Fruit fly (Drosophila melanogaster) whole organism, embryonic: ENCODE results near the gene Shawn.

ENCODE experiments used
- ATbp ChIP-seq: fragments of 200-800 bp; sonication (Bioruptor generic); optimal IDR thresholded peaks from 2 replicates; lab custom pipeline; 2017; ENCODE audit warnings: missing biosample characterization, mild to moderate bottlenecking, missing genetic modification characterization, missing genetic modification reagents
- B-H1 ChIP-seq: fragments of 200-800 bp; sonication (Bioruptor generic); IDR thresholded peaks from 3 replicates; pipeline ENCODE4 v1.3.6; 2022; ENCODE audit warnings: missing biosample characterization, missing genetic modification characterization
- B-H2 ChIP-seq: fragments of 200-800 bp; sonication (Bioruptor generic); optimal IDR thresholded peaks from 2 replicates; lab custom pipeline; 2018; ENCODE audit warnings: missing biosample characterization, mild to moderate bottlenecking, missing genetic modification characterization
- Bgb ChIP-seq: fragments of 200-800 bp; sonication (Bioruptor generic); IDR thresholded peaks from 2 replicates; pipeline ENCODE4 v1.3.6; 2022; ENCODE audit warnings: missing biosample characterization, missing genetic modification characterization; ENCODE audit not compliant: partially characterized antibody
- CG10147 ChIP-seq: fragments of 200-800 bp; sonication (Bioruptor generic); optimal IDR thresholded peaks from 2 replicates; lab custom pipeline; 2019; ENCODE audit warnings: missing biosample characterization, mild to moderate bottlenecking, missing genetic modification characterization, moderate library complexity
- CG1024 ChIP-seq: fragments of 200-800 bp; sonication (Bioruptor generic); IDR thresholded peaks from 2 replicates; pipeline ENCODE4 v1.3.6; 2022; ENCODE audit warnings: missing biosample characterization, missing genetic modification characterization
- CG10321 ChIP-seq: fragments of 200-800 bp; sonication (Bioruptor generic); IDR thresholded peaks from 2 replicates; pipeline ENCODE4 v1.3.6; 2022; ENCODE audit warnings: missing biosample characterization, missing genetic modification characterization
- CG12236 ChIP-seq: fragments of 200-800 bp; sonication (Bioruptor generic); optimal IDR thresholded peaks from 2 replicates; lab custom pipeline; 2016; ENCODE audit warnings: missing biosample characterization, missing genetic modification characterization
- CG13624 ChIP-seq: fragments of 200-800 bp; sonication (Bioruptor generic); optimal IDR thresholded peaks from 2 replicates; lab custom pipeline; 2016; ENCODE audit warnings: missing biosample characterization, missing genetic modification characterization
- CG14965 ChIP-seq: fragments of 200-800 bp; sonication (Bioruptor generic); optimal IDR thresholded peaks from 2 replicates; lab custom pipeline; 2016; ENCODE audit warnings: missing biosample characterization, missing genetic modification characterization, borderline replicate concordance
- CG16863 ChIP-seq: fragments of 200-800 bp; sonication (Bioruptor generic); optimal IDR thresholded peaks from 3 replicates; lab custom pipeline; 2016; ENCODE audit warnings: missing biosample characterization, missing genetic modification characterization
- CG30403 ChIP-seq: fragments of 200-800 bp; sonication (Bioruptor generic); optimal IDR thresholded peaks from 3 replicates; lab custom pipeline; 2016; ENCODE audit warnings: missing biosample characterization, missing genetic modification characterization
- CG31365 ChIP-seq: fragments of 200-800 bp; sonication (Bioruptor generic); optimal IDR thresholded peaks from 2 replicates; lab custom pipeline; 2018; ENCODE audit warnings: missing biosample characterization, mild to moderate bottlenecking, missing genetic modification characterization
- CG33213 ChIP-seq: fragments of 200-800 bp; sonication (Bioruptor generic); optimal IDR thresholded peaks from 3 replicates; lab custom pipeline; 2016; ENCODE audit warnings: missing biosample characterization, missing genetic modification characterization
- CG34376 ChIP-seq: fragments of 200-800 bp; sonication (Bioruptor generic); optimal IDR thresholded peaks from 2 replicates; lab custom pipeline; 2018; ENCODE audit warnings: missing biosample characterization, mild to moderate bottlenecking, missing genetic modification characterization
- CG3838 ChIP-seq: fragments of 200-800 bp; sonication (Bioruptor generic); optimal IDR thresholded peaks from 3 replicates; lab custom pipeline; 2016; ENCODE audit warnings: missing biosample characterization, missing genetic modification characterization
- CG3995 ChIP-seq: fragments of 200-800 bp; sonication (Bioruptor generic); optimal IDR thresholded peaks from 3 replicates; lab custom pipeline; 2016; ENCODE audit warnings: missing biosample characterization, missing genetic modification characterization
- CG42726 ChIP-seq: fragments of 200-800 bp; sonication (Bioruptor generic); IDR thresholded peaks from 2 replicates; pipeline ENCODE4 v1.3.6; 2022; ENCODE audit warnings: missing biosample characterization, missing genetic modification characterization; ENCODE audit not compliant: partially characterized antibody
- CG4424 ChIP-seq: fragments of 200-800 bp; sonication (Bioruptor generic); optimal IDR thresholded peaks from 3 replicates; lab custom pipeline; 2016; ENCODE audit warnings: missing biosample characterization, missing genetic modification characterization
- CG6254 ChIP-seq: fragments of 200-800 bp; sonication (Bioruptor generic); optimal IDR thresholded peaks from 3 replicates; lab custom pipeline; 2017; ENCODE audit warnings: mild to moderate bottlenecking, missing biosample characterization, missing genetic modification reagents, missing genetic modification characterization
- CG6765 ChIP-seq: fragments of 200-800 bp; sonication (Bioruptor generic); optimal IDR thresholded peaks from 3 replicates; lab custom pipeline; 2017; ENCODE audit warnings: missing biosample characterization, mild to moderate bottlenecking, missing genetic modification characterization
- CG9797 ChIP-seq: fragments of 200-800 bp; sonication (Bioruptor generic); optimal IDR thresholded peaks from 3 replicates; lab custom pipeline; 2018; ENCODE audit warnings: missing biosample characterization, mild to moderate bottlenecking, missing genetic modification characterization
- CoRest ChIP-seq: fragments of 200-800 bp; sonication (Bioruptor generic); optimal IDR thresholded peaks from 3 replicates; lab custom pipeline; 2018; ENCODE audit warnings: missing biosample characterization, mild to moderate bottlenecking, missing genetic modification characterization, moderate library complexity
- H15 ChIP-seq: fragments of 200-800 bp; sonication (Bioruptor generic); IDR thresholded peaks from 3 replicates; pipeline ENCODE4 v1.3.6; 2022; ENCODE audit warnings: missing biosample characterization, missing genetic modification characterization
- HLHmδ ChIP-seq: fragments of 200-800 bp; sonication (Bioruptor generic); optimal IDR thresholded peaks from 2 replicates; lab custom pipeline; 2018; ENCODE audit warnings: missing biosample characterization, mild to moderate bottlenecking, missing genetic modification characterization, moderate library complexity
- MBD-R2 ChIP-seq: fragments of 200-800 bp; sonication (Bioruptor generic); IDR thresholded peaks from 2 replicates; pipeline ENCODE4 v1.3.6; 2022; ENCODE audit warnings: missing biosample characterization, missing genetic modification characterization
- Nf-YB ChIP-seq: fragments of 200-800 bp; sonication (Bioruptor generic); optimal IDR thresholded peaks from 3 replicates; lab custom pipeline; 2019; ENCODE audit warnings: missing biosample characterization, mild to moderate bottlenecking, missing genetic modification characterization, moderate library complexity
- PHDP ChIP-seq: fragments of 200-800 bp; sonication (Bioruptor generic); optimal IDR thresholded peaks from 3 replicates; lab custom pipeline; 2018; ENCODE audit warnings: missing biosample characterization, mild to moderate bottlenecking, missing genetic modification characterization, moderate library complexity
- YL-1 ChIP-seq: fragments of 200-800 bp; sonication (Bioruptor generic); optimal IDR thresholded peaks from 3 replicates; lab custom pipeline; 2017; ENCODE audit warnings: missing biosample characterization, mild to moderate bottlenecking, missing genetic modification characterization
- abd-A ChIP-seq: fragments of 200-800 bp; sonication (Bioruptor generic); optimal IDR thresholded peaks from 3 replicates; lab custom pipeline; 2019; ENCODE audit warnings: missing biosample characterization, mild to moderate bottlenecking, missing genetic modification characterization, moderate library complexity
- amos ChIP-seq: fragments of 200-800 bp; sonication (Bioruptor generic); IDR thresholded peaks from 2 replicates; pipeline ENCODE4 v1.3.6; 2022; ENCODE audit warnings: missing biosample characterization, missing genetic modification characterization; ENCODE audit not compliant: partially characterized antibody
- dimm ChIP-seq: fragments of 200-800 bp; sonication (Bioruptor generic); IDR thresholded peaks from 2 replicates; pipeline ENCODE4 v1.3.6; 2022; ENCODE audit warnings: missing biosample characterization, missing genetic modification characterization
- ewg ChIP-seq: fragments of 200-800 bp; sonication (Bioruptor generic); optimal IDR thresholded peaks from 3 replicates; lab custom pipeline; 2017; ENCODE audit warnings: mild to moderate bottlenecking, missing biosample characterization, missing genetic modification reagents, missing genetic modification characterization
- fu2 ChIP-seq: fragments of 200-800 bp; sonication (Bioruptor generic); optimal IDR thresholded peaks from 2 replicates; lab custom pipeline; 2016; ENCODE audit warnings: missing biosample characterization, missing genetic modification characterization
- gro ChIP-seq: fragments of 200-800 bp; sonication (Bioruptor generic); optimal IDR thresholded peaks from 2 replicates; lab custom pipeline; 2016; ENCODE audit warnings: missing biosample characterization, missing genetic modification characterization
- gsb-n ChIP-seq: fragments of 200-800 bp; sonication (Bioruptor generic); optimal IDR thresholded peaks from 3 replicates; lab custom pipeline; 2018; ENCODE audit warnings: missing biosample characterization, mild to moderate bottlenecking, missing genetic modification characterization
- lbe ChIP-seq: fragments of 200-800 bp; sonication (Bioruptor generic); optimal IDR thresholded peaks from 2 replicates; lab custom pipeline; 2016; ENCODE audit warnings: missing biosample characterization, mild to moderate bottlenecking, missing genetic modification characterization
- lov ChIP-seq, 2 experiments: fragments of 200-800 bp in 1 of 2; fragments of >200 bp in 1 of 2; sonication (Bioruptor generic) in 1 of 2; IDR thresholded peaks in 1 of 2; optimal IDR thresholded peaks in 1 of 2; 2 replicates in 1 of 2; 3 replicates in 1 of 2; pipeline versions ENCODE4 v1.3.6 to Lab custom; 2017 to 2022; ENCODE audit warnings: missing biosample characterization in 1 of 2, missing genetic modification characterization in 1 of 2
- mld ChIP-seq: fragments of 200-800 bp; sonication (Bioruptor generic); IDR thresholded peaks from 3 replicates; pipeline ENCODE4 v1.3.6; 2022; ENCODE audit warnings: missing biosample characterization, missing genetic modification characterization; ENCODE audit not compliant: partially characterized antibody
- pb ChIP-seq: fragments of 200-800 bp; sonication (Bioruptor generic); optimal IDR thresholded peaks from 3 replicates; lab custom pipeline; 2016; ENCODE audit warnings: missing biosample characterization, missing genetic modification characterization
- pfk ChIP-seq: fragments of 200-800 bp; sonication (Bioruptor generic); optimal IDR thresholded peaks from 2 replicates; lab custom pipeline; 2018; ENCODE audit warnings: missing biosample characterization, mild to moderate bottlenecking, missing genetic modification characterization, moderate library complexity
- ro ChIP-seq: fragments of 200-800 bp; sonication (Bioruptor generic); IDR thresholded peaks from 2 replicates; pipeline ENCODE4 v1.3.6; 2022; ENCODE audit warnings: missing biosample characterization, missing genetic modification characterization
- row ChIP-seq: fragments of 200-800 bp; sonication (Bioruptor generic); IDR thresholded peaks from 3 replicates; pipeline ENCODE4 v1.3.6; 2022; ENCODE audit warnings: missing biosample characterization, missing genetic modification characterization
- salm ChIP-seq: fragments of 200-800 bp; sonication (Bioruptor generic); optimal IDR thresholded peaks from 2 replicates; lab custom pipeline; 2018; ENCODE audit warnings: missing biosample characterization, mild to moderate bottlenecking, missing genetic modification characterization
- scrt ChIP-seq: fragments of 200-800 bp; sonication (Bioruptor generic); optimal IDR thresholded peaks from 2 replicates; lab custom pipeline; 2018; ENCODE audit warnings: missing biosample characterization, mild to moderate bottlenecking, missing genetic modification characterization, moderate library complexity
- seq ChIP-seq: fragments of 200-800 bp; sonication (Bioruptor generic); IDR thresholded peaks from 2 replicates; pipeline ENCODE4 v1.3.6; 2022; ENCODE audit warnings: missing biosample characterization, missing genetic modification characterization
- stwl ChIP-seq: fragments of 200-800 bp; sonication (Bioruptor generic); optimal IDR thresholded peaks from 3 replicates; lab custom pipeline; 2018; ENCODE audit warnings: missing biosample characterization, mild to moderate bottlenecking, missing genetic modification characterization, moderate library complexity
- unc-4 ChIP-seq: fragments of 200-800 bp; sonication (Bioruptor generic); IDR thresholded peaks from 2 replicates; pipeline ENCODE4 v1.3.6; 2022; ENCODE audit warnings: missing biosample characterization, missing genetic modification characterization; ENCODE audit not compliant: partially characterized antibody
- usp ChIP-seq: fragments of >200 bp; optimal IDR thresholded peaks from 2 replicates; lab custom pipeline; 2017; ENCODE audit warnings: missing biosample characterization, missing genetic modification characterization
- wek ChIP-seq: fragments of 200-800 bp; sonication (Bioruptor generic); optimal IDR thresholded peaks from 3 replicates; lab custom pipeline; 2018; ENCODE audit warnings: missing biosample characterization, mild to moderate bottlenecking, missing genetic modification characterization, moderate library complexity

The Shawn gene

DNA sequence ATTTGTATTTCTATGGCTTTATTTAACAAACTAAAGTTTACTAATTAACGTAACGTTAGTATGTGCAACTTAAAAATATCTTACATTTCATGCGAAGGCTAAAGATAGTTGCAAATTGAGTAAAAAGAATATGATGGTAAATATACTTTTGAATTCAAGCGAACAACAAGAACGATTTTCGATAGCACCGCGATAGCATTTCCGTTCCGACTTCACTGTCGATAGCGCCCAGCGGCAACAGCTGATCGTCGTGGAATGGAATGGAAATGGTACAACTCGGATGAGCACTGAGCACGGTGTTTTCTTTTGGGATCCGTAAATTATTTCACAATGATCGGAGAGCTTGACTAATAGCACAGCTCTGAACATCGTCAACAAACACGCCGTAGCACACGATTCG is 2.1 kb downstream of the Shawn start (continued):
- TF ChIP-seq gsb-n (tag; lab: Kevin White, UChicago) (peak; percentile 30), YL-1 (GFP tag; lab: Kevin White, UChicago) (peak; percentile 75), CG42726 (no peak), lov (optimal IDR thresholded peaks at IDR 0.05; lab: Kevin White, UChicago) (no peak), lov (GFP tag; IDR thresholded peaks at IDR 0.05; lab: Robert Waterston, UW) (no peak; the same call in 2 of the 3 replicates), MBD-R2 (GFP tag; lab: Robert Waterston, UW) (peak; percentile 76), unc-4 (GFP tag; lab: Robert Waterston, UW) (peak; percentile 56), row (GFP tag; lab: Robert Waterston, UW) (no peak; the same call in 2 of the 3 replicates), CG14965 (GFP tag; lab: Kevin White, UChicago) (no peak), CG6254 (peak; percentile 13), B-H1 (GFP tag; lab: Robert Waterston, UW) (no peak), CG10147 (GFP tag; lab: Kevin White, UChicago) (peak; percentile 58), CG31365 (peak; percentile 58), dimm (GFP tag; lab: Robert Waterston, UW) (no peak), stwl (tag; lab: Kevin White, UChicago) (peak; percentile 76), ewg (no peak), mld (GFP tag; lab: Robert Waterston, UW) (no peak), scrt (GFP tag; lab: Kevin White, UChicago) (peak; percentile 70), HLHmδ (GFP tag; lab: Kevin White, UChicago) (peak; percentile 86), seq (no peak), CoRest (tag; lab: Kevin White, UChicago) (peak; percentile 22), CG12236 (GFP tag; lab: Kevin White, UChicago) (peak; percentile 20), CG33213 (GFP tag; lab: Kevin White, UChicago) (peak; percentile 45), CG34376 (peak; percentile 90), CG10321 (GFP tag; lab: Robert Waterston, UW) (no peak), wek (GFP tag; lab: Kevin White, UChicago) (peak; percentile 79), H15 (no peak), CG9797 (GFP tag; lab: Kevin White, UChicago) (peak; percentile 34), Bgb (GFP tag; lab: Robert Waterston, UW) (no peak), salm (peak; percentile 17), CG30403 (GFP tag; lab: Kevin White, UChicago) (no peak), fu2 (GFP tag; lab: Kevin White, UChicago) (no peak), CG6765 (peak; percentile 83), usp (GFP tag; lab: Kevin White, UChicago) (no peak), abd-A (tag; lab: Kevin White, UChicago) (no peak), CG3838 (no peak), CG1024 (peak; percentile 44; the same call in 1 of the 2 replicates), CG13624 (GFP tag; lab: Kevin White, UChicago) (peak; percentile 35), CG3995 (peak; percentile 37), pfk (peak; percentile 97), amos (GFP tag; lab: Robert Waterston, UW) (peak; percentile 34; the same call in 1 of the 2 replicates), CG16863 (no peak), gro (GFP tag; lab: Kevin White, UChicago) (peak; percentile 33), PHDP (peak; percentile 64), Nf-YB (GFP tag; lab: Kevin White, UChicago) (peak; percentile 58), CG4424 (GFP tag; lab: Kevin White, UChicago) (peak; percentile 21), lbe (GFP tag; lab: Kevin White, UChicago) (peak; percentile 40), B-H2 (peak; percentile 76), ro (GFP tag; lab: Robert Waterston, UW) (no peak), pb (GFP tag; lab: Kevin White, UChicago) (peak; percentile 57), ATbp (peak; percentile 60)
